Worm (Caenorhabditis elegans): ENCODE measurements around the gene orc-4.

DNA sequence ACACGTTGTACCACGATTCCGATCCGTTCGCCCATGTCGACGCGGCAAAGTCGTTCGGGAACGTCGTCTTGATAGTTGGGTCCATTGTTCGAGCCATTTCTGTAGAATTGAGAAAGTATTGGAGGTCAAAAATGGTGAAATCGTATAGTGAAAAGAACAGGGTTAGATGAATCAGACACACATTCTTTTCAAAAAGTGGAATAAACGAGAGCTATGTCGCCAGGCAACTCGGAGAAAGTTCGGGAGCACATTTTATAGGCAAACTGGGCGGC lies 12.6 kb upstream of the orc-4 start, which contains the start of gene Y39A1A.9:
- no peak for TF ChIP-seq lin-39 (tag; optimal IDR thresholded peaks at IDR 0.05)
- TF ChIP-seq sma-9 (GFP tag; optimal IDR thresholded peaks at IDR 0.05), result no peak
- no peak for TF ChIP-seq sma-9 (tag; optimal IDR thresholded peaks at IDR 0.05)
- no peak for TF ChIP-seq ceh-16 (tag; optimal IDR thresholded peaks at IDR 0.05)
- TF ChIP-seq ztf-1 (GFP tag; conservative IDR thresholded peaks at IDR 0.05), result no peak
- TF ChIP-seq unc-62 (GFP tag; optimal IDR thresholded peaks at IDR 0.05), result no peak
- TF ChIP-seq elt-1 (tag; optimal IDR thresholded peaks at IDR 0.05), result no peak
- TF ChIP-seq peb-1 (tag; optimal IDR thresholded peaks at IDR 0.05), result no peak
- TF ChIP-seq aly-2 (tag; optimal IDR thresholded peaks at IDR 0.05), result no peak
